Fruit fly (Drosophila melanogaster) whole organism, embryonic: ENCODE results near the gene gce.

Experiments used
- Sox100B ChIP-seq: fragments of 200-800 bp; sonication (Bioruptor generic); optimal IDR thresholded peaks from 3 replicates; lab custom pipeline; 2018; ENCODE audit warnings: missing biosample characterization, mild to moderate bottlenecking, missing genetic modification characterization
- Sox102F ChIP-seq: fragments of 200-800 bp; sonication (Bioruptor generic); optimal IDR thresholded peaks from 2 replicates; lab custom pipeline; 2018; ENCODE audit warnings: missing biosample characterization, mild to moderate bottlenecking, missing genetic modification characterization, moderate library complexity
- nmo ChIP-seq: fragments of 200-800 bp; sonication (Bioruptor generic); optimal IDR thresholded peaks from 2 replicates; lab custom pipeline; 2018; ENCODE audit warnings: missing biosample characterization, mild to moderate bottlenecking, missing genetic modification characterization, moderate library complexity
- sob ChIP-seq: fragments of 200-800 bp; sonication (Bioruptor generic); IDR thresholded peaks from 2 replicates; pipeline ENCODE4 v1.3.6; 2022; ENCODE audit warnings: missing biosample characterization, missing genetic modification characterization
- tx ChIP-seq: fragments of 200-800 bp; sonication (Bioruptor generic); optimal IDR thresholded peaks from 2 replicates; lab custom pipeline; 2016; ENCODE audit warnings: missing biosample characterization, missing genetic modification characterization

DNA sequence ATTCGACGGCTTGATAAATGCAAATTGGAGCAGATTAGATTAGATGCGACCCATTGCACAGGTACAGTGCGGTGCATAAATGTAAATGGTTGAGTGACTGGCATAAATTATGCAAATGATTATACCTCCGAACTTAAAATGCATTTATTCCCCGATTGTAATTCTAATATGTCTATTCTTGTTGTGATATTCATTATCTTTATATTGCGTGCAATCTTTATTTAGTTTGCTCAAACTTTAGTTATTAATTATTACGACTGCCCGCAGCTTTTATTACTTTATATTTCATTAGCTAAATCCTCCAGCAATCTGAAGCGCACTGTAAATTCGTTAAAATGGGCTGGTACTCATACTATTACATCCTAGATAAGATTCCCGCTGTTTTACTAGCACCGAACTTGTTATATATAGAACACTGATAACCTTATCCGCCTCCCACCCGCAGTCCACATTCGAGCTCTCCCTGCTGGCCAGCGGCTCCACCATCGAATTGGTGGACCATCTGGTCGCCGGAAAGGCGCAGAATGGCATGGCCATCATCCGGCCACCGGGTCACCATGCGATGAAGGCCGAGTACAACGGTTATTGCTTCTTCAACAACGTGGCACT, 38.4 kb downstream of the gce start:
- TF ChIP-seq Sox102F (GFP tag; lab: Kevin White, UChicago) = no peak
- no peak for TF ChIP-seq tx (GFP tag; lab: Kevin White, UChicago)
- TF ChIP-seq Sox100B = no peak
- no peak for TF ChIP-seq nmo (GFP tag; lab: Kevin White, UChicago)
- TF ChIP-seq sob (GFP tag; lab: Robert Waterston, UW) = no peak
